Fruit fly (Drosophila melanogaster) whole organism, adult: Measurements from ENCODE around the gene mdy.

Experiments used
- CG11617 ChIP-seq: fragments of 200-800 bp; sonication (Bioruptor generic); optimal IDR thresholded peaks from 2 replicates; lab custom pipeline; 2017; ENCODE audit warnings: mild to moderate bottlenecking, missing biosample characterization, missing genetic modification reagents, missing genetic modification characterization
- CG1620 ChIP-seq: fragments of 200-800 bp; sonication (Bioruptor generic); optimal IDR thresholded peaks from 2 replicates; lab custom pipeline; 2016; ENCODE audit warnings: missing biosample characterization, missing genetic modification characterization
- CG33017 ChIP-seq: fragments of 200-800 bp; sonication (Bioruptor generic); optimal IDR thresholded peaks from 2 replicates; lab custom pipeline; 2018; ENCODE audit warnings: missing biosample characterization, mild to moderate bottlenecking, missing genetic modification characterization, moderate library complexity
- CG5204 ChIP-seq: fragments of 200-800 bp; sonication (Bioruptor generic); optimal IDR thresholded peaks from 2 replicates; lab custom pipeline; 2016; ENCODE audit warnings: missing biosample characterization, missing genetic modification characterization
- CG7101 ChIP-seq: fragments of 200-800 bp; sonication (Bioruptor generic); optimal IDR thresholded peaks from 2 replicates; lab custom pipeline; 2018; ENCODE audit warnings: missing biosample characterization, mild to moderate bottlenecking, missing genetic modification characterization, moderate library complexity
- Clk ChIP-seq: fragments of 200-800 bp; sonication (Bioruptor generic); optimal IDR thresholded peaks from 2 replicates; lab custom pipeline; 2017; ENCODE audit warnings: missing biosample characterization, missing genetic modification characterization
- Hr96 ChIP-seq: fragments of 200-800 bp; sonication (Bioruptor generic); optimal IDR thresholded peaks from 2 replicates; lab custom pipeline; 2016; ENCODE audit warnings: missing biosample characterization, missing genetic modification characterization
- cic ChIP-seq: fragments of 200-800 bp; sonication (Bioruptor generic); optimal IDR thresholded peaks from 2 replicates; lab custom pipeline; 2017; ENCODE audit warnings: missing biosample characterization, mild to moderate bottlenecking, missing genetic modification characterization, moderate library complexity
- kay ChIP-seq: fragments of 200-800 bp; sonication (Bioruptor generic); peaks from one replicate; lab custom pipeline; 2016; ENCODE audit warnings: missing biosample characterization, missing genetic modification characterization, borderline replicate concordance

- no peak for TF ChIP-seq CG7101 (tag; lab: Kevin White, UChicago)
- no peak for TF ChIP-seq CG1620 (GFP tag; lab: Kevin White, UChicago)
- no peak for TF ChIP-seq CG33017 (tag; lab: Kevin White, UChicago)
- TF ChIP-seq kay (GFP tag; lab: Kevin White, UChicago), result no peak
- TF ChIP-seq CG5204 (GFP tag; lab: Kevin White, UChicago), result no peak
- TF ChIP-seq Hr96 (GFP tag; lab: Kevin White, UChicago), result no peak
- TF ChIP-seq cic (GFP tag; lab: Kevin White, UChicago), result no peak
- TF ChIP-seq CG11617, result peak; percentile 7
- TF ChIP-seq Clk (GFP tag; lab: Kevin White, UChicago), result no peak
Measured at dm6 chr2L:16824905-16825333, 8.5 kb downstream of the mdy start, which contains the start of gene Cse1.
